Worm (Caenorhabditis elegans) whole organism, L3 larva: ENCODE measurements around the gene twk-40.

ENCODE experiments used
- R02D3.7 ChIP-seq: fragments of 150-350 bp; optimal IDR thresholded peaks from 2 replicates; lab custom pipeline; 2014; ENCODE audit warnings: missing biosample characterization, missing genetic modification characterization
- ZK546.5 ChIP-seq: sonication (generic microtip); optimal IDR thresholded peaks from 2 replicates; lab custom pipeline; 2017; ENCODE audit warnings: missing biosample characterization, missing genetic modification characterization
- aly-2 ChIP-seq: fragments of 150-350 bp; optimal IDR thresholded peaks from 2 replicates; lab custom pipeline; 2014; ENCODE audit warnings: missing biosample characterization, missing genetic modification characterization
- ama-1 ChIP-seq: fragments of 150-350 bp; optimal IDR thresholded peaks from 2 replicates; lab custom pipeline; 2018
- ceh-28 ChIP-seq: fragments of 150-350 bp; optimal IDR thresholded peaks from 2 replicates; lab custom pipeline; 2014; ENCODE audit warnings: missing biosample characterization, missing genetic modification reagents, missing genetic modification characterization
- ceh-82 ChIP-seq: fragments of 150-350 bp; optimal IDR thresholded peaks from 2 replicates; lab custom pipeline; 2014; ENCODE audit warnings: missing biosample characterization, missing genetic modification characterization
- daf-12 ChIP-seq: fragments of 150-350 bp; optimal IDR thresholded peaks from 2 replicates; lab custom pipeline; 2014; ENCODE audit warnings: missing biosample characterization, missing genetic modification reagents, missing genetic modification characterization
- egl-27 ChIP-seq: sonication (generic microtip); optimal IDR thresholded peaks from 4 replicates; lab custom pipeline; 2017; ENCODE audit warnings: missing biosample characterization, missing genetic modification reagents, missing genetic modification characterization
- egl-5 ChIP-seq: fragments of 150-350 bp; optimal IDR thresholded peaks from 2 replicates; lab custom pipeline; 2017; ENCODE audit warnings: missing biosample characterization, missing genetic modification reagents, missing genetic modification characterization, inconsistent platforms
- elt-2 ChIP-seq: sonication (generic microtip); optimal IDR thresholded peaks from 2 replicates; lab custom pipeline; 2016; ENCODE audit warnings: missing genetic modification reagents, mild to moderate bottlenecking, missing genetic modification characterization, missing compliant biosample characterization
- elt-3 ChIP-seq, 3 experiments: fragments of 150-350 bp in 1 of 3; sonication (generic microtip) in 2 of 3; optimal IDR thresholded peaks; 2 replicates in 2 of 3; 4 replicates in 1 of 3; lab custom pipeline; 2014 to 2017; ENCODE audit warnings: missing biosample characterization in 3 of 3, missing genetic modification characterization in 3 of 3
- fkh-10 ChIP-seq: sonication (generic microtip); optimal IDR thresholded peaks from 2 replicates; lab custom pipeline; 2017; ENCODE audit warnings: missing biosample characterization, missing genetic modification reagents, missing genetic modification characterization
- fkh-2 ChIP-seq: fragments of 150-350 bp; optimal IDR thresholded peaks from 2 replicates; lab custom pipeline; 2014; ENCODE audit warnings: missing biosample characterization, missing genetic modification reagents, missing genetic modification characterization
- fos-1 ChIP-seq: fragments of 150-350 bp; optimal IDR thresholded peaks from 2 replicates; lab custom pipeline; 2014; ENCODE audit warnings: missing biosample characterization, missing genetic modification characterization
- hmg-11 ChIP-seq: sonication (generic microtip); optimal IDR thresholded peaks from 2 replicates; lab custom pipeline; 2016; ENCODE audit warnings: missing genetic modification characterization, missing compliant biosample characterization
- jun-1 ChIP-seq: fragments of 150-350 bp; optimal IDR thresholded peaks from 2 replicates; lab custom pipeline; 2014; ENCODE audit warnings: missing biosample characterization, missing genetic modification reagents, missing genetic modification characterization
- lin-15B ChIP-seq: fragments of 150-350 bp; optimal IDR thresholded peaks from 2 replicates; lab custom pipeline; 2014; ENCODE audit warnings: missing biosample characterization, missing genetic modification characterization
- lin-39 ChIP-seq: fragments of 150-350 bp; optimal IDR thresholded peaks from 2 replicates; lab custom pipeline; 2018; ENCODE audit warnings: missing biosample characterization, missing genetic modification reagents, missing genetic modification characterization
- lsy-12 ChIP-seq: sonication (generic microtip); optimal IDR thresholded peaks from 2 replicates; lab custom pipeline; 2016; ENCODE audit warnings: mild to moderate bottlenecking, missing genetic modification characterization, missing compliant biosample characterization
- mdl-1 ChIP-seq: fragments of 150-350 bp; optimal IDR thresholded peaks from 2 replicates; lab custom pipeline; 2014; ENCODE audit warnings: missing biosample characterization, missing genetic modification characterization
- nfya-1 ChIP-seq: sonication (generic microtip); optimal IDR thresholded peaks from 2 replicates; lab custom pipeline; 2017; ENCODE audit warnings: missing genetic modification characterization, mild to moderate bottlenecking, missing compliant biosample characterization, antibody characterized with exemption, moderate library complexity; ENCODE audit not compliant: insufficient read depth
- nhr-11 ChIP-seq: fragments of 150-350 bp; optimal IDR thresholded peaks from 2 replicates; lab custom pipeline; 2014; ENCODE audit warnings: missing biosample characterization, missing genetic modification characterization
- nhr-12 ChIP-seq: fragments of 150-350 bp; optimal IDR thresholded peaks from 2 replicates; lab custom pipeline; 2014; ENCODE audit warnings: missing biosample characterization, missing genetic modification characterization
- nhr-23 ChIP-seq: fragments of 150-350 bp; optimal IDR thresholded peaks from 2 replicates; lab custom pipeline; 2014; ENCODE audit warnings: missing biosample characterization, missing genetic modification reagents, missing genetic modification characterization
- nhr-237 ChIP-seq: fragments of 150-350 bp; optimal IDR thresholded peaks from 2 replicates; lab custom pipeline; 2014; ENCODE audit warnings: missing biosample characterization, missing genetic modification characterization
- nhr-25 ChIP-seq: sonication (generic microtip); optimal IDR thresholded peaks from 2 replicates; lab custom pipeline; 2017; ENCODE audit warnings: missing biosample characterization, missing genetic modification characterization
- nhr-28 ChIP-seq: fragments of 150-350 bp; optimal IDR thresholded peaks from 2 replicates; lab custom pipeline; 2014; ENCODE audit warnings: missing biosample characterization, missing genetic modification characterization
- nhr-43 ChIP-seq: sonication (generic microtip); optimal IDR thresholded peaks from 2 replicates; lab custom pipeline; 2016; ENCODE audit warnings: mild to moderate bottlenecking, missing genetic modification characterization, missing compliant biosample characterization; ENCODE audit not compliant: poor library complexity, severe bottlenecking
- nhr-67 ChIP-seq: fragments of 150-350 bp; optimal IDR thresholded peaks from 2 replicates; lab custom pipeline; 2014; ENCODE audit warnings: missing biosample characterization, missing genetic modification characterization
- nhr-76 ChIP-seq: fragments of 150-350 bp; sonication (generic microtip); optimal IDR thresholded peaks from 5 replicates; lab custom pipeline; 2014; ENCODE audit warnings: missing biosample characterization, missing genetic modification characterization
- nhr-77 ChIP-seq: fragments of 150-350 bp; optimal IDR thresholded peaks from 2 replicates; lab custom pipeline; 2014; ENCODE audit warnings: missing biosample characterization, missing genetic modification characterization
- pha-4 ChIP-seq: fragments of 150-350 bp; optimal IDR thresholded peaks from 2 replicates; lab custom pipeline; 2014; ENCODE audit warnings: missing biosample characterization, missing genetic modification reagents, missing genetic modification characterization
- pqm-1 ChIP-seq: fragments of 150-350 bp; optimal IDR thresholded peaks from 2 replicates; lab custom pipeline; 2017; ENCODE audit warnings: missing biosample characterization, missing genetic modification characterization, inconsistent platforms
- skn-1 ChIP-seq: fragments of 150-350 bp; optimal IDR thresholded peaks from 2 replicates; lab custom pipeline; 2014; ENCODE audit warnings: missing biosample characterization, missing genetic modification characterization
- snpc-4 ChIP-seq: fragments of 150-350 bp; optimal IDR thresholded peaks from 2 replicates; lab custom pipeline; 2014; ENCODE audit warnings: missing biosample characterization, missing genetic modification characterization
- tbx-2 ChIP-seq: sonication (generic microtip); optimal IDR thresholded peaks from 2 replicates; lab custom pipeline; 2016; ENCODE audit warnings: mild to moderate bottlenecking, missing genetic modification characterization, missing compliant biosample characterization
- unc-39 ChIP-seq: sonication (generic microtip); optimal IDR thresholded peaks from 4 replicates; lab custom pipeline; 2017; ENCODE audit warnings: missing biosample characterization, missing genetic modification characterization
- unc-62 ChIP-seq: fragments of 150-350 bp; sonication (generic microtip); optimal IDR thresholded peaks from 4 replicates; lab custom pipeline; 2014; ENCODE audit warnings: missing biosample characterization, missing genetic modification reagents, missing genetic modification characterization
- zag-1 ChIP-seq: fragments of 150-350 bp; optimal IDR thresholded peaks from 2 replicates; lab custom pipeline; 2014; ENCODE audit warnings: missing biosample characterization, missing genetic modification characterization
- ztf-11 ChIP-seq: fragments of 150-350 bp; optimal IDR thresholded peaks from 2 replicates; lab custom pipeline; 2014; ENCODE audit warnings: missing biosample characterization, missing genetic modification characterization
- ztf-4 ChIP-seq: fragments of 150-350 bp; optimal IDR thresholded peaks from 2 replicates; lab custom pipeline; 2014; ENCODE audit warnings: missing biosample characterization, missing genetic modification characterization

twk-40 gene

DNA sequence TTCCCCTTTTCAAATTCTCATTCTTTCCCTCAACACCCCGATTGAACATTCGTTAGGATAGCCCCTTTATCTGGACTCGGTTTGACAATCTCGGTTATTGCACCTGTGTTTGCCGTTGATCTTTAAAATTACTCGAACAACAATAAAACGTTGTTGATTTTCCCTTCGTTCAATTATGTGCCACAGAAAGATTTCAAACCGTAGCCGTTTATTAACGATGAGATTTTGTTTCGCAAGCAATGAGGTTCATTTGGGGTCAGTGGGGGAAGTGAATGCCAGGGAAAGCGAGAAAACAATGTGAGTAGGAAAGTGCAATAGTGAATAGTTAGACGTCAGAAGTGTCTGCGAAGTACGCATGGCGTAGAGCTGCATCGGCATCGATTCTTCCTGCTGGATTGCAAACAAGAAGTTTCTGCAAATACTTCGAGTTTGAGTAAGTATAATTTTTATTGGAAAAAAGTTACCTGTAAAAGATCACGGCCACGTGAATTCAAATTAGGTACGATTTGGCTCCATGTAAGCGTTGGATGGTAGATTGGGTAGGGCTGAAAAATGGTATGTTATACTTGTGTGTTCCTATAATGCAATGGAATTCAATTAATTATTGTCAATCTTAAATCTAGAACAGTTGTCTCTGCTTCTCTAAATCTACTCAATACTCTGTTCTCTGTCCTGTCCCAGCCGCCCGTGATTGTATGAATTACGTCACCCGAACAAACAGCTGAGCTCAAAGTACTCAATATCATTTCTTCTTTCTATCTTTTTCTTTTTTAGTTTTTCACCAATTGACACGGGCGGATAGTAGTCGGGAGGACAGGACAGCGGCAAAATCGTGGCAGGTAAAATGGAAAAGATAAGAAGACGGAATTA, 27.5 kb downstream of the twk-40 start, which contains the start of gene kel-3:
kel-3 (plus strand) TSS at position 328 of the 870 bp plus-strand sequence.
- TF ChIP-seq lin-15B (tag; lab: Kevin White, UChicago) (peak; percentile 34), nhr-77 (tag; lab: Kevin White, UChicago) (peak; percentile 63), tbx-2 (tag; lab: Kevin White, UChicago) (peak; percentile 53), elt-3 (tag; optimal IDR thresholded peaks at IDR 0.05; lab: Kevin White, UChicago) (peak in 2 of 3 experiments; percentile 52 to 73), ceh-28 (tag; lab: Kevin White, UChicago) (peak; percentile 89), nhr-43 (tag; lab: Kevin White, UChicago) (peak; percentile 80), mdl-1 (tag; lab: Kevin White, UChicago) (no peak), hmg-11 (tag; lab: Kevin White, UChicago) (peak; percentile 32), ceh-82 (tag; lab: Kevin White, UChicago) (peak; percentile 33), lsy-12 (tag; lab: Kevin White, UChicago) (peak; percentile 75), ZK546.5 (tag; lab: Kevin White, UChicago) (peak; percentile 50), fkh-2 (no peak), ama-1 (lab: Kevin White, UChicago) (peak; percentile 99), elt-2 (tag; lab: Kevin White, UChicago) (peak; percentile 96), fos-1 (tag; lab: Kevin White, UChicago) (peak; percentile 37), nhr-76 (peak; percentile 55), fkh-10 (no peak), egl-5 (no peak), nhr-11 (tag; lab: Kevin White, UChicago) (peak; percentile 54), ztf-4 (tag; lab: Kevin White, UChicago) (no peak), nhr-23 (peak; percentile 77), snpc-4 (peak; percentile 7), lin-39 (tag; lab: Kevin White, UChicago) (peak; percentile 47), pqm-1 (tag; lab: Kevin White, UChicago) (peak; percentile 96), R02D3.7 (tag; lab: Kevin White, UChicago) (peak; percentile 26), unc-62 (peak; percentile 61), skn-1 (tag; lab: Kevin White, UChicago) (no peak), nhr-12 (tag; lab: Kevin White, UChicago) (no peak), egl-27 (no peak), aly-2 (tag; lab: Kevin White, UChicago) (peak; percentile 85), pha-4 (peak; percentile 85), nhr-25 (tag; lab: Kevin White, UChicago) (peak; percentile 37), jun-1 (peak; percentile 85), nhr-67 (tag; lab: Kevin White, UChicago) (no peak), nhr-237 (tag; lab: Kevin White, UChicago) (no peak), nfya-1 (tag; lab: Kevin White, UChicago) (peak; percentile 70)

DNA sequence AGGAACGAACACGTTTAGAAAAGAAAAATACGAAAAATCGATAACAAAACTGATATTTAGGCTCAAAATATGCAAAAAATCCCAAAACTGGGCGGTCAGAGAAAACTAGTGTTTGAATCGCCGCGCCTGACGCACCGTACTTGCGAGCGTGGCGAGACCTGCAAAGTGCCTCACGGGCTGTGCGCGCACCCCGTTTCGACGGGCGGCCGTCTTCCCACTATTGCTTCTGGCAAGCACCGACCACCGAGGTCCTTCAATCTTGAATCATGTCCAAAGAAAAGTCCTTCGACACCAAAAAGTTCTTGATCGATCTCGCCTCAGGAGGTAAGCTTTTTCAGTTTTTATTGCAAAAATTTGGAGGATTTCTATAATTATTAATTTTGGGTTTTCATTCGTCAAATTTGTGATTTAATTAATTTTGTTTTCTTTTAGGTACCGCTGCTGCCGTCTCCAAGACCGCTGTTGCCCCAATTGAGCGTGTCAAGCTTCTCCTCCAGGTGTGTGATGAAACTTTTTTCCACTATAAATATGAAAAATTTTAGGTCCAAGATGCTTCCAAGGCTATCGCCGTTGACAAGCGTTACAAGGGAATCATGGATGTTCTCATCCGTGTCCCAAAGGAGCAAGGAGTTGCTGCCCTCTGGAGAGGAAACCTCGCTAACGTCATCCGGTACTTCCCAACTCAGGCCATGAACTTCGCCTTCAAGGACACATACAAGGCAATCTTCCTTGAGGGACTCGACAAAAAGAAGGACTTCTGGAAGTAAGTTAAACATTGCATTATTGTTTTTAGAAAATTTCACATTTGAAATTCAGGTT, 29.1 kb downstream of the twk-40 start, which contains the start of gene ant-1.1:
ant-1.1 (plus strand) TSS at position 199 of the 819 bp plus-strand sequence.
- peak in 1 of 3 experiments; percentile 51 for TF ChIP-seq elt-3 (tag; optimal IDR thresholded peaks at IDR 0.05; lab: Kevin White, UChicago)
- TF ChIP-seq pha-4 = peak; percentile 87
- peak; percentile 92 for TF ChIP-seq nhr-23
- TF ChIP-seq nhr-67 (tag; lab: Kevin White, UChicago) = no peak
- TF ChIP-seq lin-39 (tag; lab: Kevin White, UChicago) = peak; percentile 98
- TF ChIP-seq ztf-4 (tag; lab: Kevin White, UChicago) = peak; percentile 32
- TF ChIP-seq ceh-28 (tag; lab: Kevin White, UChicago) = peak; percentile 92
- peak; percentile 65 for TF ChIP-seq snpc-4
- TF ChIP-seq nhr-11 (tag; lab: Kevin White, UChicago) = peak; percentile 59
- TF ChIP-seq lin-15B (tag; lab: Kevin White, UChicago) = peak; percentile 98
- TF ChIP-seq zag-1 = no peak
- TF ChIP-seq daf-12 = no peak
- TF ChIP-seq nhr-77 (tag; lab: Kevin White, UChicago) = peak; percentile 20
- peak; percentile 93 for TF ChIP-seq nhr-43 (tag; lab: Kevin White, UChicago)
- no peak for TF ChIP-seq unc-39 (tag; lab: Kevin White, UChicago)
- peak; percentile 80 for TF ChIP-seq elt-2 (tag; lab: Kevin White, UChicago)
- TF ChIP-seq skn-1 (tag; lab: Kevin White, UChicago) = peak; percentile 87
- TF ChIP-seq unc-62 = peak; percentile 41
- TF ChIP-seq nfya-1 (tag; lab: Kevin White, UChicago) = peak; percentile 98
- peak; percentile 85 for TF ChIP-seq ceh-82 (tag; lab: Kevin White, UChicago)
- TF ChIP-seq tbx-2 (tag; lab: Kevin White, UChicago) = peak; percentile 62
- TF ChIP-seq nhr-237 (tag; lab: Kevin White, UChicago) = no peak
- TF ChIP-seq nhr-12 (tag; lab: Kevin White, UChicago) = no peak
- peak; percentile 71 for TF ChIP-seq hmg-11 (tag; lab: Kevin White, UChicago)
- TF ChIP-seq lsy-12 (tag; lab: Kevin White, UChicago) = peak; percentile 96
- peak; percentile 5 for TF ChIP-seq fkh-10
- no peak for TF ChIP-seq nhr-76
- TF ChIP-seq nhr-28 = no peak
- TF ChIP-seq ztf-11 (tag; lab: Kevin White, UChicago) = no peak
- TF ChIP-seq fkh-2 = no peak
- TF ChIP-seq egl-27 = peak; percentile 78
- TF ChIP-seq fos-1 (tag; lab: Kevin White, UChicago) = peak; percentile 65
- peak; percentile 98 for TF ChIP-seq nhr-25 (tag; lab: Kevin White, UChicago)
- no peak for TF ChIP-seq mdl-1 (tag; lab: Kevin White, UChicago)
- peak; percentile 93 for TF ChIP-seq ZK546.5 (tag; lab: Kevin White, UChicago)
- peak; percentile 57 for TF ChIP-seq pqm-1 (tag; lab: Kevin White, UChicago)
- TF ChIP-seq aly-2 (tag; lab: Kevin White, UChicago) = peak; percentile 31
- TF ChIP-seq egl-5 = no peak
